Worm (Caenorhabditis elegans): ENCODE results near the gene pqn-27.

ce11 chrII:13508607-13509006, 48.2 kb upstream of the pqn-27 start:
- TF ChIP-seq dao-5 (tag; optimal IDR thresholded peaks at IDR 0.05): no peak
- TF ChIP-seq him-1 (tag; optimal IDR thresholded peaks at IDR 0.05): no peak
